Worm (Caenorhabditis elegans): ENCODE data around the gene C32D5.10.

- no peak for TF ChIP-seq skn-1 (tag; optimal IDR thresholded peaks at IDR 0.05)
- no peak for TF ChIP-seq nhr-25 (tag; optimal IDR thresholded peaks at IDR 0.05)
- no peak for TF ChIP-seq pha-4 (tag; optimal IDR thresholded peaks at IDR 0.05)
- TF ChIP-seq tbx-2 (tag; optimal IDR thresholded peaks at IDR 0.05), result no peak
Measured at ce11 chrII:6334745-6335260, 17.0 kb downstream of the C32D5.10 start.
